Worm (Caenorhabditis elegans) whole organism, early embryonic: ENCODE measurements around the gene gpcp-1.

Source experiments
- B0310.2 ChIP-seq: sonication (generic microtip); optimal IDR thresholded peaks from 2 replicates; lab custom pipeline; 2016; ENCODE audit warnings: mild to moderate bottlenecking, missing genetic modification characterization, missing compliant biosample characterization
- F13C5.2 ChIP-seq: sonication (generic microtip); optimal IDR thresholded peaks from 2 replicates; lab custom pipeline; 2017; ENCODE audit warnings: mild to moderate bottlenecking, missing genetic modification characterization, inconsistent platforms, missing compliant biosample characterization
- aly-1 ChIP-seq: sonication (generic microtip); optimal IDR thresholded peaks from 2 replicates; lab custom pipeline; 2016; ENCODE audit warnings: missing genetic modification characterization, missing compliant biosample characterization
- ama-1 ChIP-seq: fragments of 150-350 bp; optimal IDR thresholded peaks from 2 replicates; lab custom pipeline; 2014
- ceh-13 ChIP-seq: fragments of 200-800 bp; sonication (Bioruptor generic); optimal IDR thresholded peaks from 2 replicates; lab custom pipeline; 2018; ENCODE audit warnings: mild to moderate bottlenecking, missing genetic modification characterization, missing compliant biosample characterization
- ceh-36 ChIP-seq: sonication (generic microtip); optimal IDR thresholded peaks from 2 replicates; lab custom pipeline; 2016; ENCODE audit warnings: missing genetic modification characterization, inconsistent platforms, missing compliant biosample characterization
- ets-7 ChIP-seq: sonication (generic microtip); optimal IDR thresholded peaks from 2 replicates; lab custom pipeline; 2016; ENCODE audit warnings: missing genotype, missing genetic modification characterization, missing compliant biosample characterization
- flt-1 ChIP-seq: fragments of 200-800 bp; sonication (Bioruptor generic); IDR thresholded peaks from 2 replicates; pipeline ENCODE4 v1.3.6; 2022; ENCODE audit warnings: missing genetic modification characterization, missing compliant biosample characterization
- hmbx-1 ChIP-seq: sonication (generic microtip); optimal IDR thresholded peaks from 2 replicates; lab custom pipeline; 2016; ENCODE audit warnings: mild to moderate bottlenecking, missing genetic modification characterization, missing compliant biosample characterization
- hmg-4 ChIP-seq: fragments of 200-800 bp; sonication (Bioruptor generic); optimal IDR thresholded peaks from 2 replicates; lab custom pipeline; 2018; ENCODE audit warnings: mild to moderate bottlenecking, missing genetic modification characterization, missing compliant biosample characterization
- hnd-1 ChIP-seq: sonication (generic microtip); optimal IDR thresholded peaks from 2 replicates; lab custom pipeline; 2016; ENCODE audit warnings: missing genetic modification characterization, missing compliant biosample characterization
- pes-1 ChIP-seq: fragments of 200-800 bp; sonication (Bioruptor generic); IDR thresholded peaks from 2 replicates; pipeline ENCODE4 v1.3.6; 2022; ENCODE audit warnings: missing genetic modification reagents, missing genetic modification characterization, missing compliant biosample characterization
- scrt-1 ChIP-seq: fragments of 200-800 bp; sonication (Bioruptor generic); IDR thresholded peaks from 2 replicates; pipeline ENCODE4 v1.3.6; 2022; ENCODE audit warnings: missing genetic modification characterization, missing compliant biosample characterization
- sea-1 ChIP-seq: fragments of 200-800 bp; sonication (Bioruptor generic); conservative IDR thresholded peaks from 2 replicates; pipeline ENCODE4 v1.3.6; 2022; ENCODE audit warnings: missing genetic modification characterization, missing compliant biosample characterization
- tbx-11 ChIP-seq: fragments of 200-800 bp; sonication (Bioruptor generic); IDR thresholded peaks from 2 replicates; pipeline ENCODE4 v1.3.6; 2022; ENCODE audit warnings: missing genetic modification characterization, missing compliant biosample characterization
- tbx-37 ChIP-seq: fragments of 200-800 bp; sonication (Bioruptor generic); conservative IDR thresholded peaks from 2 replicates; pipeline ENCODE4 v1.3.6; 2022; ENCODE audit warnings: missing genetic modification reagents, missing genetic modification characterization, missing compliant biosample characterization
- tra-4 ChIP-seq: sonication (generic microtip); optimal IDR thresholded peaks from 2 replicates; lab custom pipeline; 2017; ENCODE audit warnings: missing genetic modification characterization, missing compliant biosample characterization

Gene gpcp-1

ce11 chrX:3111066-3111465 lies 638 bp upstream of the gpcp-1 start:
- TF ChIP-seq ets-7 = no peak
- TF ChIP-seq B0310.2 (tag; lab: Kevin White, UChicago) = no peak
- no peak for TF ChIP-seq ama-1
- no peak for TF ChIP-seq scrt-1 (GFP tag; lab: Robert Waterston, UW)
- TF ChIP-seq ceh-13 (GFP tag; lab: Kevin White, UChicago) = no peak
- TF ChIP-seq pes-1 (GFP tag; lab: Robert Waterston, UW) = no peak
- no peak for TF ChIP-seq hmg-4 (GFP tag; lab: Kevin White, UChicago)

ce11 chrX:3108603-3109002 lies 1.8 kb downstream of the gpcp-1 start:
- no peak for TF ChIP-seq ceh-13 (GFP tag; lab: Kevin White, UChicago)
- no peak for TF ChIP-seq ets-7
- TF ChIP-seq sea-1 (GFP tag; lab: Robert Waterston, UW) = no peak

ce11 chrX:3106137-3106536 lies 4.3 kb downstream of the gpcp-1 start, which contains the start of gene K10B3.5:
Gene K10B3.5, minus strand, starts transcription at chrX:3106479.
- TF ChIP-seq F13C5.2 (peak; percentile 30), hnd-1 (no peak)

ce11 chrX:3102817-3103216 lies 7.6 kb downstream of the gpcp-1 start:
- no peak for TF ChIP-seq flt-1 (GFP tag; lab: Robert Waterston, UW)
- TF ChIP-seq scrt-1 (GFP tag; lab: Robert Waterston, UW) = no peak
- no peak for TF ChIP-seq ceh-13 (GFP tag; lab: Kevin White, UChicago)
- no peak for TF ChIP-seq aly-1 (tag; lab: Kevin White, UChicago)
- peak; percentile 86 for TF ChIP-seq hmg-4 (GFP tag; lab: Kevin White, UChicago)
- no peak for TF ChIP-seq ets-7
- TF ChIP-seq hmbx-1 (tag; lab: Kevin White, UChicago) = no peak
- TF ChIP-seq sea-1 (GFP tag; lab: Robert Waterston, UW) = no peak
- TF ChIP-seq ama-1 = no peak
- no peak for TF ChIP-seq F13C5.2
- TF ChIP-seq B0310.2 (tag; lab: Kevin White, UChicago) = no peak
- TF ChIP-seq hnd-1 = no peak
- TF ChIP-seq ceh-36 (tag; lab: Kevin White, UChicago) = no peak
- TF ChIP-seq pes-1 (GFP tag; lab: Robert Waterston, UW) = no peak; the same call in 1 of the 2 replicates
- TF ChIP-seq tra-4 = no peak
- peak; percentile 8; the same call in 1 of the 2 replicates for TF ChIP-seq tbx-11
- TF ChIP-seq tbx-37 (GFP tag; lab: Robert Waterston, UW) = no peak

- TF ChIP-seq pes-1 (GFP tag; lab: Robert Waterston, UW) (no peak), tra-4 (no peak), tbx-11 (no peak), ama-1 (no peak), F13C5.2 (no peak), tbx-37 (GFP tag; lab: Robert Waterston, UW) (no peak), hnd-1 (no peak), sea-1 (GFP tag; lab: Robert Waterston, UW) (no peak), B0310.2 (tag; lab: Kevin White, UChicago) (no peak), flt-1 (GFP tag; lab: Robert Waterston, UW) (no peak), hmbx-1 (tag; lab: Kevin White, UChicago) (no peak), ets-7 (no peak)
Measured at ce11 chrX:3102165-3102564, 8.3 kb downstream of the gpcp-1 start, which contains the start of gene ztf-13. Gene ztf-13, minus strand, starts transcription at chrX:3102175.

ce11 chrX:3101562-3101961 lies 8.9 kb downstream of the gpcp-1 start:
- no peak for TF ChIP-seq hmg-4 (GFP tag; lab: Kevin White, UChicago)
- TF ChIP-seq tbx-37 (GFP tag; lab: Robert Waterston, UW) = no peak
- TF ChIP-seq hnd-1 = no peak
- TF ChIP-seq pes-1 (GFP tag; lab: Robert Waterston, UW) = no peak
- no peak for TF ChIP-seq hmbx-1 (tag; lab: Kevin White, UChicago)
- TF ChIP-seq F13C5.2 = no peak
- no peak for TF ChIP-seq aly-1 (tag; lab: Kevin White, UChicago)
- no peak for TF ChIP-seq ama-1
- no peak for TF ChIP-seq ceh-13 (GFP tag; lab: Kevin White, UChicago)
- no peak for TF ChIP-seq B0310.2 (tag; lab: Kevin White, UChicago)
- TF ChIP-seq scrt-1 (GFP tag; lab: Robert Waterston, UW) = no peak
- TF ChIP-seq sea-1 (GFP tag; lab: Robert Waterston, UW) = no peak
- no peak for TF ChIP-seq tbx-11
- no peak for TF ChIP-seq flt-1 (GFP tag; lab: Robert Waterston, UW)
- no peak for TF ChIP-seq tra-4
- no peak for TF ChIP-seq ets-7
- no peak for TF ChIP-seq ceh-36 (tag; lab: Kevin White, UChicago)

ce11 chrX:3099832-3100231 lies 10.6 kb downstream of the gpcp-1 start, which contains the start of gene sec-3:
Gene sec-3, minus strand, starts transcription at chrX:3099852.
- TF ChIP-seq ceh-13 (GFP tag; lab: Kevin White, UChicago) = no peak
- peak; percentile 45; the same call in 1 of the 2 replicates for TF ChIP-seq flt-1 (GFP tag; lab: Robert Waterston, UW)
- TF ChIP-seq ama-1 = no peak
- TF ChIP-seq hmg-4 (GFP tag; lab: Kevin White, UChicago) = peak; percentile 55
- TF ChIP-seq pes-1 (GFP tag; lab: Robert Waterston, UW) = peak; percentile 75
- TF ChIP-seq tbx-37 (GFP tag; lab: Robert Waterston, UW) = peak; percentile 29; the same call in 1 of the 2 replicates
- peak; percentile 58; the same call in 1 of the 2 replicates for TF ChIP-seq scrt-1 (GFP tag; lab: Robert Waterston, UW)
- peak; percentile 38 for TF ChIP-seq ceh-36 (tag; lab: Kevin White, UChicago)
- peak; percentile 13 for TF ChIP-seq hnd-1
- no peak for TF ChIP-seq ets-7
- 0 out of 2 replicates have a peak, but pooled peaks have one; percentile 28 for TF ChIP-seq tbx-11
- TF ChIP-seq aly-1 (tag; lab: Kevin White, UChicago) = no peak
- peak; percentile 88 for TF ChIP-seq F13C5.2
- TF ChIP-seq tra-4 = peak; percentile 13
- no peak for TF ChIP-seq B0310.2 (tag; lab: Kevin White, UChicago)
- TF ChIP-seq hmbx-1 (tag; lab: Kevin White, UChicago) = peak; percentile 19
- TF ChIP-seq sea-1 (GFP tag; lab: Robert Waterston, UW) = peak; percentile 65; the same call in 1 of the 2 replicates

- TF ChIP-seq ets-7 = no peak
- TF ChIP-seq B0310.2 (tag; lab: Kevin White, UChicago) = no peak
- TF ChIP-seq sea-1 (GFP tag; lab: Robert Waterston, UW) = no peak
- no peak for TF ChIP-seq tbx-37 (GFP tag; lab: Robert Waterston, UW)
- no peak for TF ChIP-seq ama-1
- TF ChIP-seq hnd-1 = no peak
- no peak for TF ChIP-seq ceh-13 (GFP tag; lab: Kevin White, UChicago)
- no peak for TF ChIP-seq flt-1 (GFP tag; lab: Robert Waterston, UW)
- no peak for TF ChIP-seq tra-4
- TF ChIP-seq hmg-4 (GFP tag; lab: Kevin White, UChicago) = no peak
- no peak for TF ChIP-seq hmbx-1 (tag; lab: Kevin White, UChicago)
- TF ChIP-seq aly-1 (tag; lab: Kevin White, UChicago) = no peak
- no peak for TF ChIP-seq F13C5.2
- no peak for TF ChIP-seq tbx-11
- TF ChIP-seq scrt-1 (GFP tag; lab: Robert Waterston, UW) = no peak
- no peak for TF ChIP-seq ceh-36 (tag; lab: Kevin White, UChicago)
Measured at ce11 chrX:3094304-3094703, 16.1 kb downstream of the gpcp-1 start, which contains the start of gene wrt-2. Gene wrt-2, minus strand, starts transcription at chrX:3094349.
